Worm (Caenorhabditis elegans) whole organism, late embryonic: ENCODE measurements around the gene F48F7.6.

Source experiments
- C08G9.2 ChIP-seq: sonication (generic microtip); optimal IDR thresholded peaks from 2 replicates; lab custom pipeline; 2016; ENCODE audit warnings: mild to moderate bottlenecking, missing genetic modification characterization, moderate library complexity, missing compliant biosample characterization
- C38D4.7 ChIP-seq: fragments of 200-800 bp; sonication (Bioruptor generic); optimal IDR thresholded peaks from 2 replicates; lab custom pipeline; 2018; ENCODE audit warnings: mild to moderate bottlenecking, missing genetic modification characterization, moderate library complexity, missing compliant biosample characterization
- K02D7.2 ChIP-seq: sonication (generic microtip); optimal IDR thresholded peaks from 2 replicates; lab custom pipeline; 2017; ENCODE audit warnings: mild to moderate bottlenecking, missing genetic modification characterization, missing compliant biosample characterization
- T23F11.4 ChIP-seq: fragments of 200-800 bp; sonication (Bioruptor generic); optimal IDR thresholded peaks from 2 replicates; lab custom pipeline; 2018; ENCODE audit warnings: mild to moderate bottlenecking, missing genetic modification characterization, missing compliant biosample characterization
- Y22D7AL.16 ChIP-seq: sonication (generic microtip); optimal IDR thresholded peaks from 2 replicates; lab custom pipeline; 2016; ENCODE audit warnings: missing genetic modification characterization, missing compliant biosample characterization
- ahr-1 ChIP-seq: sonication (generic microtip); optimal IDR thresholded peaks from 2 replicates; lab custom pipeline; 2016; ENCODE audit warnings: missing genetic modification characterization, missing compliant biosample characterization
- ama-1 ChIP-seq: fragments of 150-350 bp; optimal IDR thresholded peaks from 2 replicates; lab custom pipeline; 2014
- ceh-14 ChIP-seq: sonication (generic microtip); optimal IDR thresholded peaks from 2 replicates; lab custom pipeline; 2016; ENCODE audit warnings: missing genotype, missing genetic modification characterization, missing compliant biosample characterization
- ceh-19 ChIP-seq: fragments of 200-800 bp; sonication (Bioruptor generic); optimal IDR thresholded peaks from 2 replicates; lab custom pipeline; 2018; ENCODE audit warnings: mild to moderate bottlenecking, missing genetic modification characterization, missing compliant biosample characterization
- ceh-22 ChIP-seq: sonication (generic microtip); optimal IDR thresholded peaks from 2 replicates; lab custom pipeline; 2017; ENCODE audit warnings: missing biosample characterization, missing genetic modification characterization
- ceh-24 ChIP-seq: sonication (generic microtip); optimal IDR thresholded peaks from 2 replicates; lab custom pipeline; 2016; ENCODE audit warnings: mild to moderate bottlenecking, missing genetic modification characterization, missing compliant biosample characterization
- ceh-30 ChIP-seq: fragments of 150-350 bp; optimal IDR thresholded peaks from 2 replicates; lab custom pipeline; 2014; ENCODE audit warnings: missing biosample characterization, missing genetic modification characterization
- ceh-34 ChIP-seq: sonication (generic microtip); optimal IDR thresholded peaks from 2 replicates; lab custom pipeline; 2016; ENCODE audit warnings: mild to moderate bottlenecking, missing genetic modification characterization, missing compliant biosample characterization
- ceh-45 ChIP-seq: fragments of 200-800 bp; sonication (Bioruptor generic); IDR thresholded peaks from 2 replicates; pipeline ENCODE4 v1.3.6; 2022; ENCODE audit warnings: missing genetic modification reagents, missing genetic modification characterization, missing compliant biosample characterization
- ceh-6 ChIP-seq: fragments of 200-800 bp; sonication (Bioruptor generic); optimal IDR thresholded peaks from 2 replicates; lab custom pipeline; 2018; ENCODE audit warnings: mild to moderate bottlenecking, missing genetic modification characterization, missing compliant biosample characterization
- ceh-9 ChIP-seq: sonication (generic microtip); optimal IDR thresholded peaks from 2 replicates; lab custom pipeline; 2016; ENCODE audit warnings: mild to moderate bottlenecking, missing genetic modification characterization, inconsistent platforms, missing compliant biosample characterization
- che-1 ChIP-seq: sonication (generic microtip); optimal IDR thresholded peaks from 2 replicates; lab custom pipeline; 2016; ENCODE audit warnings: mild to moderate bottlenecking, missing genetic modification characterization, missing compliant biosample characterization
- dve-1 ChIP-seq: sonication (generic microtip); optimal IDR thresholded peaks from 2 replicates; lab custom pipeline; 2017; ENCODE audit warnings: antibody characterized with exemption, mild to moderate bottlenecking, missing genetic modification characterization, missing compliant biosample characterization
- fkh-10 ChIP-seq: fragments of 150-350 bp; optimal IDR thresholded peaks from 2 replicates; lab custom pipeline; 2014; ENCODE audit warnings: missing biosample characterization, missing genetic modification reagents, missing genetic modification characterization
- fkh-6 ChIP-seq: sonication (generic microtip); optimal IDR thresholded peaks from 2 replicates; lab custom pipeline; 2016; ENCODE audit warnings: missing genetic modification characterization, missing compliant biosample characterization
- gmeb-2 ChIP-seq: sonication (generic microtip); optimal IDR thresholded peaks from 2 replicates; lab custom pipeline; 2016; ENCODE audit warnings: missing genetic modification characterization, inconsistent platforms, missing compliant biosample characterization
- hlh-13 ChIP-seq: fragments of 200-800 bp; sonication (Bioruptor generic); optimal IDR thresholded peaks from 2 replicates; lab custom pipeline; 2018; ENCODE audit warnings: mild to moderate bottlenecking, missing genetic modification characterization, missing compliant biosample characterization
- hlh-15 ChIP-seq: sonication (generic microtip); optimal IDR thresholded peaks from 2 replicates; lab custom pipeline; 2016; ENCODE audit warnings: missing genetic modification characterization, missing compliant biosample characterization
- hlh-30 ChIP-seq: sonication (generic microtip); optimal IDR thresholded peaks from 2 replicates; lab custom pipeline; 2017; ENCODE audit warnings: antibody characterized with exemption, missing genetic modification characterization, missing compliant biosample characterization; ENCODE audit not compliant: insufficient read depth
- hlh-8 ChIP-seq: sonication (generic microtip); optimal IDR thresholded peaks from 2 replicates; lab custom pipeline; 2016; ENCODE audit warnings: missing genotype, missing genetic modification characterization, missing compliant biosample characterization
- mec-3 ChIP-seq: sonication (generic microtip); optimal IDR thresholded peaks from 2 replicates; lab custom pipeline; 2016; ENCODE audit warnings: borderline replicate concordance, missing genetic modification characterization, missing compliant biosample characterization
- nfya-1 ChIP-seq: sonication (generic microtip); optimal IDR thresholded peaks from 2 replicates; lab custom pipeline; 2017; ENCODE audit warnings: missing genetic modification characterization, mild to moderate bottlenecking, missing compliant biosample characterization, antibody characterized with exemption, moderate library complexity
- nhr-11 ChIP-seq: fragments of 150-350 bp; optimal IDR thresholded peaks from 2 replicates; lab custom pipeline; 2014; ENCODE audit warnings: missing biosample characterization, missing genetic modification characterization
- nhr-232 ChIP-seq: sonication (generic microtip); optimal IDR thresholded peaks from 2 replicates; lab custom pipeline; 2016; ENCODE audit warnings: missing genetic modification characterization, missing compliant biosample characterization
- pat-9 ChIP-seq: fragments of 200-800 bp; sonication (Bioruptor generic); optimal IDR thresholded peaks from 2 replicates; lab custom pipeline; 2018; ENCODE audit warnings: mild to moderate bottlenecking, missing genetic modification characterization, moderate library complexity, missing compliant biosample characterization
- pax-1 ChIP-seq: fragments of 150-350 bp; optimal IDR thresholded peaks from 2 replicates; lab custom pipeline; 2014; ENCODE audit warnings: missing biosample characterization, missing genetic modification characterization
- pha-2 ChIP-seq: sonication (generic microtip); optimal IDR thresholded peaks from 2 replicates; lab custom pipeline; 2017; ENCODE audit warnings: mild to moderate bottlenecking, missing genetic modification characterization, missing compliant biosample characterization
- pqm-1 ChIP-seq: sonication (generic microtip); optimal IDR thresholded peaks from 2 replicates; lab custom pipeline; 2016; ENCODE audit warnings: missing genetic modification characterization, missing compliant biosample characterization
- rnt-1 ChIP-seq: sonication (generic microtip); optimal IDR thresholded peaks from 2 replicates; lab custom pipeline; 2016; ENCODE audit warnings: missing genetic modification characterization, missing compliant biosample characterization
- sox-2 ChIP-seq: fragments of 200-800 bp; sonication (Bioruptor generic); IDR thresholded peaks from 2 replicates; pipeline ENCODE4 v1.3.6; 2022; ENCODE audit warnings: missing genetic modification reagents, missing genetic modification characterization, missing compliant biosample characterization
- syd-9 ChIP-seq: sonication (generic microtip); optimal IDR thresholded peaks from 2 replicates; lab custom pipeline; 2016; ENCODE audit warnings: mild to moderate bottlenecking, missing genetic modification characterization, moderate library complexity, missing compliant biosample characterization
- tbx-2 ChIP-seq: sonication (generic microtip); optimal IDR thresholded peaks from 2 replicates; lab custom pipeline; 2016; ENCODE audit warnings: missing genetic modification characterization, missing compliant biosample characterization
- tbx-7 ChIP-seq: sonication (generic microtip); optimal IDR thresholded peaks from 2 replicates; lab custom pipeline; 2016; ENCODE audit warnings: missing genotype, missing genetic modification characterization, missing compliant biosample characterization
- unc-42 ChIP-seq: sonication (generic microtip); optimal IDR thresholded peaks from 2 replicates; lab custom pipeline; 2016; ENCODE audit warnings: missing genotype, missing genetic modification characterization, missing compliant biosample characterization
- unc-55 ChIP-seq: sonication (generic microtip); optimal IDR thresholded peaks from 2 replicates; lab custom pipeline; 2017; ENCODE audit warnings: missing biosample characterization, missing genetic modification reagents, missing genetic modification characterization
- ztf-16 ChIP-seq: sonication (generic microtip); optimal IDR thresholded peaks from 2 replicates; lab custom pipeline; 2017; ENCODE audit warnings: missing genetic modification characterization, missing compliant biosample characterization

F48F7.6 gene

DNA sequence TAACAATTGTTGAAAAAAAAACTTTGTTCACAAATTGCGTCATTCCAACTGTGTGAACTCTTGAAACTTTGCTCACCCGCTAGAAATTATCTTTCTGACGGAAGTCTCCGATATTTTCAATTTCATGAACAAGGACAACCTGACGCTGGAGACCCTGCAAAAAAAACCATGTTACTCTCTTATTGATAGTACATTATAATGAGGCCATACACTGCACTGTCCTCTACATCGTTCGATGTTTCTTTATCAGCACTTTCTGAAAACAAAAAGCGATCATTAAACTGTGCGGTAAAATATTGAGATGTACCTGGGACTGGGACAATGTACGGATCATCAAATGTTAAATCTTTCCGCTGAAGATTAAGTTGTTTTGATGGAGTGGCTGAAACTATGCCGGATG lies 25.9 kb downstream of the F48F7.6 start:
- no peak for TF ChIP-seq tbx-7 (tag; lab: Kevin White, UChicago)
- TF ChIP-seq ama-1 (lab: Kevin White, UChicago), result no peak
- TF ChIP-seq mec-3 (tag; lab: Kevin White, UChicago), result no peak
- TF ChIP-seq fkh-10, result no peak
- TF ChIP-seq hlh-30 (tag; lab: Kevin White, UChicago), result no peak
- TF ChIP-seq Y22D7AL.16 (tag; lab: Kevin White, UChicago), result no peak
- TF ChIP-seq C38D4.7, result no peak
- no peak for TF ChIP-seq ztf-16 (tag; lab: Kevin White, UChicago)

DNA sequence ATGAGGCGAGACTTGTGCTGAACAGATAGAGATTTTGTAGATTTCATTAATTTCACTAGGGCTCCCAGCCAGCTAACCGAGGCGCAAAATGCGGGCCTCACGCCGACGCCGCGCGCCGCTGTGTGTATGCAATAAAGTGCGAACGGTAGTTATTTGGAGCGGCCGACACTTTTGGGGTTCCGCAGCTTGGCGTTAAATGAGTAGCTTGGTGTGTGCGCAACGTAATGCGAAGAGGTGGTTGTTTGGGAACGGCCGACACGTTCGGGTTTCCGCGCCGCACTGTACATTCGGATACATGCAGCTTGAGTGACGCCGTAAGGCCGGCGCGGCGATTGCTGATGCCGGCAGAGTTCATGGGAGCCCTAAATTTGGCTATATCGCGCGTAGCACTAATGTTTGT lies 30.5 kb downstream of the F48F7.6 start:
- TF ChIP-seq C38D4.7 (no peak), pax-1 (tag; lab: Kevin White, UChicago) (no peak), hlh-8 (tag; lab: Kevin White, UChicago) (no peak), gmeb-2 (tag; lab: Kevin White, UChicago) (no peak), ceh-14 (tag; lab: Kevin White, UChicago) (no peak), pqm-1 (tag; lab: Kevin White, UChicago) (no peak), sox-2 (GFP tag; lab: Robert Waterston, UW) (no peak), ceh-19 (GFP tag; lab: Kevin White, UChicago) (no peak), tbx-2 (tag; lab: Kevin White, UChicago) (no peak)

- TF ChIP-seq T23F11.4 (no peak), unc-42 (tag; lab: Kevin White, UChicago) (no peak), hlh-8 (tag; lab: Kevin White, UChicago) (no peak), ceh-30 (tag; lab: Kevin White, UChicago) (no peak), fkh-6 (tag; lab: Kevin White, UChicago) (no peak), ceh-19 (GFP tag; lab: Kevin White, UChicago) (no peak), che-1 (tag; lab: Kevin White, UChicago) (no peak), pax-1 (tag; lab: Kevin White, UChicago) (no peak), hlh-15 (tag; lab: Kevin White, UChicago) (no peak), syd-9 (tag; lab: Kevin White, UChicago) (no peak), ceh-34 (no peak), hlh-30 (tag; lab: Kevin White, UChicago) (no peak), dve-1 (tag; lab: Kevin White, UChicago) (no peak), pat-9 (no peak), ceh-22 (tag; lab: Kevin White, UChicago) (no peak), nhr-232 (tag; lab: Kevin White, UChicago) (no peak), pha-2 (tag; lab: Kevin White, UChicago) (no peak), pqm-1 (tag; lab: Kevin White, UChicago) (no peak)
Measured at ce11 chrX:14012417-14012816, 34.8 kb downstream of the F48F7.6 start, which contains the start of gene tbc-19. Gene tbc-19, minus strand, starts transcription at chrX:14012517.

DNA sequence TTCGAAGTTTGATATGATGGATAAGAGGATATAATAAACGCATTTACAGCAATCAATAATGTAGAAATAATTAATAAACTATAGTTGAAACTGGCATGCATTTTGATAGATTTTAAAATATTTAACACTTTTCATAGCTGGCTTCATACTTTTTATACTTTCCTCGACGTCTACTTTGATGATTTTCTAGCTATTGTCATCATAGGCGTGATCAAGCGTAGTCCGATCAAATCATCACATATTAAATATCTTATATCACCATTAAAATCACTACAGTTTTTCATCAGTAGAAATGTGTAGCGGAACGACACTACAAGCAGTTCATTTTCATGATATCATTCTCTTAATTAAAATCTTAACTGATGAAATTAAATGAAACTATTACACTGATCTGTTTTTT lies 37.7 kb downstream of the F48F7.6 start, which contains the start of gene C04C11.25:
Gene C04C11.25, minus strand, starts transcription at position 101 of the 400 bp plus-strand sequence.
- TF ChIP-seq ztf-16 (tag; lab: Kevin White, UChicago), result no peak

- TF ChIP-seq K02D7.2 (tag; lab: Kevin White, UChicago) (peak; percentile 69), nfya-1 (tag; lab: Kevin White, UChicago) (peak; percentile 63), ztf-16 (tag; lab: Kevin White, UChicago) (peak; percentile 65), ceh-45 (GFP tag; lab: Robert Waterston, UW) (peak; percentile 71), pqm-1 (tag; lab: Kevin White, UChicago) (no peak), syd-9 (tag; lab: Kevin White, UChicago) (peak; percentile 74), che-1 (tag; lab: Kevin White, UChicago) (peak; percentile 81), rnt-1 (peak; percentile 80), nhr-11 (no peak), ama-1 (lab: Kevin White, UChicago) (no peak), tbx-7 (tag; lab: Kevin White, UChicago) (peak; percentile 31), hlh-13 (GFP tag; lab: Kevin White, UChicago) (peak; percentile 68), ceh-19 (GFP tag; lab: Kevin White, UChicago) (peak; percentile 86), ceh-9 (peak; percentile 2), C08G9.2 (tag; lab: Kevin White, UChicago) (peak; percentile 67), nhr-232 (tag; lab: Kevin White, UChicago) (peak; percentile 64), tbx-2 (tag; lab: Kevin White, UChicago) (peak; percentile 78), unc-42 (tag; lab: Kevin White, UChicago) (peak; percentile 52), pat-9 (peak; percentile 64), unc-55 (GFP tag; lab: Kevin White, UChicago) (peak; percentile 74), ceh-6 (GFP tag; lab: Kevin White, UChicago) (peak; percentile 82), ahr-1 (tag; lab: Kevin White, UChicago) (peak; percentile 63), dve-1 (tag; lab: Kevin White, UChicago) (peak; percentile 76), Y22D7AL.16 (tag; lab: Kevin White, UChicago) (peak; percentile 81), gmeb-2 (tag; lab: Kevin White, UChicago) (peak; percentile 82), ceh-24 (tag; lab: Kevin White, UChicago) (peak; percentile 80), ceh-30 (tag; lab: Kevin White, UChicago) (peak; percentile 65), ceh-14 (tag; lab: Kevin White, UChicago) (peak; percentile 90)
Measured at ce11 chrX:14015808-14016207, 38.2 kb downstream of the F48F7.6 start.
